Worm (Caenorhabditis elegans): ENCODE measurements around the gene aakg-4.

ce11 chrX:2359797-2360196 lies 40.7 kb upstream of the aakg-4 start, which contains the start of gene lgc-40:
- TF ChIP-seq ztf-29 (GFP tag; IDR thresholded peaks at IDR 0.05) = no peak
- no peak for TF ChIP-seq ref-1 (GFP tag; conservative IDR thresholded peaks at IDR 0.05)
- no peak for TF ChIP-seq T22C8.4 (GFP tag; IDR thresholded peaks at IDR 0.05)
- TF ChIP-seq tab-1 (GFP tag; IDR thresholded peaks at IDR 0.05) = no peak
- TF ChIP-seq flt-1 (GFP tag; IDR thresholded peaks at IDR 0.05) = no peak
- no peak for TF ChIP-seq ztf-23 (GFP tag; IDR thresholded peaks at IDR 0.05)
- TF ChIP-seq cog-1 (tag; optimal IDR thresholded peaks at IDR 0.05) = no peak
- no peak for TF ChIP-seq med-1 (GFP tag; optimal IDR thresholded peaks at IDR 0.05; ENCODE audit: insufficient read depth)

Data from whole organism, midembryonic.